Worm (Caenorhabditis elegans): ENCODE data around the gene lgc-1.

lgc-1 gene

ce11 chrV:4175624-4176023 lies 40.8 kb downstream of the lgc-1 start, which contains the start of the genes coh-4 and pid-5:
coh-4 (minus strand) TSS chrV:4175640.
pid-5 (plus strand) TSS chrV:4175882.
- TF ChIP-seq unc-62 (GFP tag; optimal IDR thresholded peaks at IDR 0.05) (no peak), drap-1 (GFP tag; optimal IDR thresholded peaks at IDR 0.05) (no peak), ztf-11 (tag; optimal IDR thresholded peaks at IDR 0.05) (no peak), tbx-8 (GFP tag; optimal IDR thresholded peaks at IDR 0.05) (no peak), blmp-1 (tag; optimal IDR thresholded peaks at IDR 0.05) (no peak), elt-1 (tag; optimal IDR thresholded peaks at IDR 0.05; ENCODE audit: borderline replicate concordance, insufficient read depth) (no peak), nhr-237 (tag; optimal IDR thresholded peaks at IDR 0.05) (no peak), bed-3 (GFP tag; optimal IDR thresholded peaks at IDR 0.05) (no peak), hlh-1 (tag; optimal IDR thresholded peaks at IDR 0.05) (no peak), mls-2 (tag; optimal IDR thresholded peaks at IDR 0.05) (no peak), nhr-28 (tag; optimal IDR thresholded peaks at IDR 0.05) (no peak), sptf-1 (tag; optimal IDR thresholded peaks at IDR 0.05) (no peak), lin-32 (GFP tag; optimal IDR thresholded peaks at IDR 0.05) (no peak)

ce11 chrV:4181272-4181671 lies 46.4 kb downstream of the lgc-1 start:
- TF ChIP-seq snpc-4 (tag; optimal IDR thresholded peaks at IDR 0.05) (no peak), nhr-2 (tag; optimal IDR thresholded peaks at IDR 0.05) (no peak), ham-2 (GFP tag; optimal IDR thresholded peaks at IDR 0.05) (no peak), nhr-76 (tag; optimal IDR thresholded peaks at IDR 0.05) (no peak), ztf-11 (tag; optimal IDR thresholded peaks at IDR 0.05) (no peak)

ce11 chrV:4181727-4182126 lies 46.9 kb downstream of the lgc-1 start:
- no peak for TF ChIP-seq nhr-76 (tag; optimal IDR thresholded peaks at IDR 0.05)
- TF ChIP-seq mab-5 (tag; optimal IDR thresholded peaks at IDR 0.05): no peak
- no peak for TF ChIP-seq ceh-39 (tag; optimal IDR thresholded peaks at IDR 0.05)
- TF ChIP-seq lin-32 (GFP tag; optimal IDR thresholded peaks at IDR 0.05): peak; percentile 20
- no peak for TF ChIP-seq lin-13 (tag; optimal IDR thresholded peaks at IDR 0.05)
- no peak for TF ChIP-seq unc-62 (GFP tag; optimal IDR thresholded peaks at IDR 0.05)
- TF ChIP-seq ceh-43 (GFP tag; optimal IDR thresholded peaks at IDR 0.05): no peak
- no peak for TF ChIP-seq unc-39 (tag; optimal IDR thresholded peaks at IDR 0.05)
- peak; percentile 2 for TF ChIP-seq sptf-1 (tag; optimal IDR thresholded peaks at IDR 0.05)
- TF ChIP-seq cnd-1 (tag; optimal IDR thresholded peaks at IDR 0.05): peak; percentile 45

ce11 chrV:4182546-4182945 lies 47.7 kb downstream of the lgc-1 start:
- TF ChIP-seq ceh-39 (tag; optimal IDR thresholded peaks at IDR 0.05) (no peak), elt-3 (tag; optimal IDR thresholded peaks at IDR 0.05) (no peak), lin-13 (tag; optimal IDR thresholded peaks at IDR 0.05) (no peak)

- TF ChIP-seq pha-4 (tag; optimal IDR thresholded peaks at IDR 0.05): no peak
Measured at ce11 chrV:4185885-4186284, 51.1 kb downstream of the lgc-1 start.

- TF ChIP-seq cnd-1 (tag; optimal IDR thresholded peaks at IDR 0.05) (no peak), zip-8 (tag; optimal IDR thresholded peaks at IDR 0.05) (no peak), ham-2 (GFP tag; optimal IDR thresholded peaks at IDR 0.05) (peak; percentile 6), ceh-83 (GFP tag; optimal IDR thresholded peaks at IDR 0.05) (no peak), unc-120 (tag; optimal IDR thresholded peaks at IDR 0.05; ENCODE audit: poor library complexity, severe bottlenecking) (no peak), lsy-2 (tag; optimal IDR thresholded peaks at IDR 0.05) (no peak), mep-1 (tag; optimal IDR thresholded peaks at IDR 0.05) (no peak), M03D4.4 (tag; optimal IDR thresholded peaks at IDR 0.05) (no peak), drap-1 (GFP tag; optimal IDR thresholded peaks at IDR 0.05) (no peak)
Measured at ce11 chrV:4186453-4187143, 51.8 kb downstream of the lgc-1 start.

All from whole organism, mixed stage, embryonic.